Fruit fly (Drosophila melanogaster): ENCODE measurements around the gene Grx5.

The Grx5 gene

DNA sequence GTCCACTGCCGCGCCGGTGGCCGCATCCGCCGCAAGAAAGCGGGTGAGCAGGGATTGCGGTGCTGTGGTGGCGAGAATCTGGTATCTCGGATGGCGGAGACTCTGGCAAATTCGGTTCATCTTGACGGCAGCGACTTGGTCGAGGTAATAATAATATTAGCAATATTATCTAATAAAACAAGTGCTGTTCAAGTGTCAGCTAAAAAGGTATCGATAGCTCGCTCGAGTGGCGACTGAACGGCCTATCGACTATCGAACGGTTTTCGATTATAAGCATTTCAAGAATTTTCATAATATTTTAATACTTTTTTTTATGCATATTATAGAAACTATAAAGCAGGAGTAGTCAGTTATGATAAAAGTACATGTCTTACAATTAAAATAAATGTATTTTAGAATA lies at the start of gene Grx5:
Gene Grx5 (minus strand): TSS at position 216 of the 400 bp plus-strand sequence.
- no peak for TF ChIP-seq D1 (tag; optimal IDR thresholded peaks at IDR 0.05)
- TF ChIP-seq fd96Ca (GFP tag; IDR thresholded peaks at IDR 0.05): no peak
- no peak for TF ChIP-seq CG8159 (tag; optimal IDR thresholded peaks at IDR 0.05)
- no peak for TF ChIP-seq Pif1A (GFP tag; optimal IDR thresholded peaks at IDR 0.05)
- TF ChIP-seq CG8301 (tag; optimal IDR thresholded peaks at IDR 0.05): no peak
- TF ChIP-seq CG34367 (tag; optimal IDR thresholded peaks at IDR 0.05): no peak
- no peak for TF ChIP-seq CG4496 (GFP tag; IDR thresholded peaks at IDR 0.05)
- TF ChIP-seq CG13204 (GFP tag; optimal IDR thresholded peaks at IDR 0.05): no peak
- TF ChIP-seq CG10348 (GFP tag; IDR thresholded peaks at IDR 0.05): no peak
- TF ChIP-seq gl (tag; optimal IDR thresholded peaks at IDR 0.05): no peak
- no peak for TF ChIP-seq CG15710 (tag; optimal IDR thresholded peaks at IDR 0.05)
- no peak for TF ChIP-seq CG32121 (GFP tag; IDR thresholded peaks at IDR 0.05)

DNA sequence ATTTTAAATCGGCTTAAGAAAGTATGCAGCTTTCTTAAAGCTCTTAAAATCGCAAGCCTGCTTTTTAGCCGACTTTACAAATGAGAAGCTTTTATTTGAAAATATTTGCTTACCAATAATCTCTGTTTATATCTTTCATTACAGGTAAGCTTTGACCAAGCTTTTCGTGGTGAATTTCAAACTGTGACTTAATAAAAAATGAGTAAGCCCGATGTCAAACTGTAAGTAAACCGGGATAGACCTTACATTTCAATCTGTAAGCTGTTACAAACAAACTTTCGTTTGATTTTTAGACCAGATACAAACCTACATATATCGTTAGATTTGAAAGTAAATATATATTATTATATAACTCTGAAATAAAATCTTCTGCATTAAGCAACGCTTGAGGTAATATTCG lies 47.6 kb upstream of the Grx5 start:
- TF ChIP-seq CG9948 (tag; optimal IDR thresholded peaks at IDR 0.05) (no peak), CG17806 (tag; optimal IDR thresholded peaks at IDR 0.05) (no peak), Pif1B (GFP tag; optimal IDR thresholded peaks at IDR 0.05) (no peak), gl (tag; optimal IDR thresholded peaks at IDR 0.05) (no peak), CG13204 (GFP tag; optimal IDR thresholded peaks at IDR 0.05) (no peak), CG32121 (GFP tag; IDR thresholded peaks at IDR 0.05) (no peak), CG8301 (tag; optimal IDR thresholded peaks at IDR 0.05) (no peak), rn (GFP tag; IDR thresholded peaks at IDR 0.05) (no peak), Ets98B (GFP tag; IDR thresholded peaks at IDR 0.05) (no peak)

DNA sequence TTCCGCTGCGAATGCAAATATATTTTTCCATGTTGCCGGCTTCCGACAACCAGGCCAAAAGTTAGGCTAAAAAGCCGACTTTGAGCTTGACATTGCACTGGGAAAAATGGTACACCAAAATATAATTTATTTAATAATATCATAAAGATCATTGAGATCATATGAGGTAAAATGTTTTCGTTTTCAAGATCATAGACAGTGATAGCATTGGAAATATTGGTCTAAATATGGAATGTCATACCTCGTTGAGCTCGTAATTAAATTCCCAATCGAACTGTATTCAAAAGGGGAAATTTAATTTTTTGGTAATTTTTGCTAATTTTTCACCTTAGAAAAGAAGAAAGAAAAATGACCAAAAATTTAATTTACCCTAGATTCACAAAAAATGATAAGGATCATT lies 46.0 kb upstream of the Grx5 start:
- TF ChIP-seq fd96Ca (GFP tag; IDR thresholded peaks at IDR 0.05): no peak
- no peak for TF ChIP-seq Ets98B (GFP tag; IDR thresholded peaks at IDR 0.05)
- TF ChIP-seq CG13204 (GFP tag; optimal IDR thresholded peaks at IDR 0.05): no peak
- no peak for TF ChIP-seq EcR (GFP tag; optimal IDR thresholded peaks at IDR 0.05)
- TF ChIP-seq D1 (tag; optimal IDR thresholded peaks at IDR 0.05): no peak
- no peak for TF ChIP-seq Pif1B (GFP tag; optimal IDR thresholded peaks at IDR 0.05)
- TF ChIP-seq CG9948 (tag; optimal IDR thresholded peaks at IDR 0.05): no peak

DNA sequence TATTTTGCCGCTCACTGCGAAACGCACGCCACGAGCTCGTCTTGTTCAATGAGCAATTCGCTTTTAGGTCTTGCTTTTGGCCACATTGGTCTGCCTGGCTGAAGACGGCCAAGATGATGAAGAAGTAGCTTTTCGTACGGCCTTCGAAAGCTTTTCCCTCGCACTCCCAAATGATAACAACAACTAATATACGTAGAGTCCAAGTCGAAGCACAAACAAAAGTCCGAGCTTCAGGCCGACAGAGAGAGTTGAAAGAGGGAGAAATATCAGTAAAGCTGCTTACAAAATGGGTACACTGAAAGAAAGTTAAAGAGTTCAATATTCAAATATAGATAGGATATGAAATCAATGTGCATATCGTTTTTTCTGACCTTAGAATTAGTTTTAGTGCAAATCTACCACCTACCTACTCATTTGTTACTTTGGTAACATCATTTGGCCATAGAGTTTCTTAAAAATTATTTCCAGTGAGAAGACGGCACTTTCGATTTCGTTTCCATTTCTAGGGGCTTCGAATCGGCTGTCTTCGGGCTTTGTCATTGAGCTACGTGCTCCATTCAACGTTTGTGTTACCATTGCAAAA lies 44.6 kb upstream of the Grx5 start, which contains the start of the genes CG45064 and CG45065:
Gene CG45064 (minus strand): TSS at position 51 of the 583 bp plus-strand sequence.
Gene CG45065 (minus strand): TSS at position 51 of the 583 bp plus-strand sequence.
- peak; percentile 54 for TF ChIP-seq Snoo (tag; optimal IDR thresholded peaks at IDR 0.05)
- TF ChIP-seq CG15710 (tag; optimal IDR thresholded peaks at IDR 0.05): peak; percentile 61
- TF ChIP-seq CG14655 (GFP tag; optimal IDR thresholded peaks at IDR 0.05): peak; percentile 56
- TF ChIP-seq CG34367 (tag; optimal IDR thresholded peaks at IDR 0.05): peak; percentile 37
- peak; percentile 89 for TF ChIP-seq Pif1A (GFP tag; optimal IDR thresholded peaks at IDR 0.05)
- peak; percentile 93 for TF ChIP-seq Ets98B (GFP tag; IDR thresholded peaks at IDR 0.05)
- TF ChIP-seq CG9948 (tag; optimal IDR thresholded peaks at IDR 0.05): peak; percentile 68
- peak; percentile 67 for TF ChIP-seq CG8159 (tag; optimal IDR thresholded peaks at IDR 0.05)
- no peak for TF ChIP-seq EcR (GFP tag; optimal IDR thresholded peaks at IDR 0.05)
- no peak for TF ChIP-seq D1 (tag; optimal IDR thresholded peaks at IDR 0.05)
- peak; percentile 73 for TF ChIP-seq CG8301 (tag; optimal IDR thresholded peaks at IDR 0.05)
- TF ChIP-seq gl (tag; optimal IDR thresholded peaks at IDR 0.05): no peak
- peak; percentile 87 for TF ChIP-seq fd96Ca (GFP tag; IDR thresholded peaks at IDR 0.05)
- TF ChIP-seq CG32121 (GFP tag; IDR thresholded peaks at IDR 0.05): peak; percentile 91
- TF ChIP-seq CG17806 (tag; optimal IDR thresholded peaks at IDR 0.05): peak; percentile 70
- TF ChIP-seq CG13204 (GFP tag; optimal IDR thresholded peaks at IDR 0.05): no peak
- peak; percentile 92 for TF ChIP-seq CG4496 (GFP tag; IDR thresholded peaks at IDR 0.05)
- peak; percentile 85 for TF ChIP-seq Pif1B (GFP tag; optimal IDR thresholded peaks at IDR 0.05)
- TF ChIP-seq CG12605 (GFP tag; IDR thresholded peaks at IDR 0.05): peak; percentile 82
- TF ChIP-seq CG10348 (GFP tag; IDR thresholded peaks at IDR 0.05): 0 out of 2 replicates have a peak, but pooled peaks have one; percentile 38
- TF ChIP-seq rn (GFP tag; IDR thresholded peaks at IDR 0.05): peak; percentile 71

DNA sequence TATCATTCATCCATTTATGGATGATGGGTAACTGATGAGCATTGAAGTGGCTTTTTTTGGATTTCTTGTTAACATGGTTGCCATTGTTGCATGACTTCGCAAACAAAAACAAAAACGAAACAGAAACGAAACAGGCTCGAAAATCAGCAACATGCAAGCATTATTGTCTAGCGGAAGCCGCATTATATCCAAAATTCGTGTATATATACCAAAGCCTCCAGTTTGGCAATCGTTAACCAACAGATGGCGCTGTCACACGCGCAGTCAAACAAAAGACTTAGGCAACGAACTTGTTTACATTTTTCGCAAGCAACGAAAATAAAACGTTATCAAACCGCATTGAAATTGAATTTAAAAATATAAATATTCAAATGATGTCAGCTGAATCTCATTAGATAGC lies 40.9 kb upstream of the Grx5 start:
- no peak for TF ChIP-seq fd96Ca (GFP tag; IDR thresholded peaks at IDR 0.05)
- TF ChIP-seq CG10348 (GFP tag; IDR thresholded peaks at IDR 0.05): no peak
- no peak for TF ChIP-seq Snoo (tag; optimal IDR thresholded peaks at IDR 0.05)

DNA sequence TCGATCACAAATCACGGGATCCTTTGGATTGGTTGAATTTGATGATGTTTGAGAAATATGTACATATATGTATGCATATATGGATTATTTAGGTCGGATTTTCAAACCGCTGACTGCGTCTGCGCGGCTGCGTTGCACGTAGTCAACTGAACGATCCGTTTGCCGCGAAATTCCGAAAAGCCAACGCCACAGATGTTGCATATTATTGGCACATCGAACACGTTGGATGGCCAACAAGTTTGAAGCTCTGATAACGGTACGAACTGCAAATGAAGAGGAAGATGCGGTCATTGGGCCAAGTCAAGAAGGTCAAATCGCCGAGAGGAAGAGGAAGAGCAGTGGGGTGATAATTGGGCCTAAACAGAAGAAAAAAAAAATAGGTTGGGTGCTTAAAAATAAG lies 33.0 kb upstream of the Grx5 start, which contains the start of gene CG9518:
Gene CG9518 (minus strand): TSS at position 154 of the 400 bp plus-strand sequence.
- peak; percentile 13 for TF ChIP-seq EcR (GFP tag; optimal IDR thresholded peaks at IDR 0.05)
- TF ChIP-seq gl (tag; optimal IDR thresholded peaks at IDR 0.05): no peak
- no peak for TF ChIP-seq CG34367 (tag; optimal IDR thresholded peaks at IDR 0.05)

DNA sequence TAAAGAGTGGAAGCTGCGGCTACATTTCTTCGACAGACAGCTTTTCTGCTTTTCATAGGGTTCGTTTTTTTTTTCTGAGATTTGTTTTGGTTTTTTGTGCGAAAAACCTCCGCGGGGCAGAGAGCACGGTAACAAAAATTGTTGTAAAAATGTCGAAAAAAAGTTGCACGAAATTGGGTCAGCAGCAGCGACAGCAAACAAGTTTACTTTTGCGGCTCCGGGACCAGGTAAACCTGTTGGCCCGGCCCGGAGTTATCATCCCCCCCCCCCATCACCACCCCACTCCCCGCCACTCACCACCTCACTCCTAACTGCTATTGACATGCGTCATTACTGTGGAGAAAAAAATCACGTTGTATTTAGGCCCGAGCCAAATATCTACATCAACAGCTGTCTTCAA lies 30.4 kb upstream of the Grx5 start:
- TF ChIP-seq CG13204 (GFP tag; optimal IDR thresholded peaks at IDR 0.05) (no peak), CG32121 (GFP tag; IDR thresholded peaks at IDR 0.05) (no peak), CG8301 (tag; optimal IDR thresholded peaks at IDR 0.05) (no peak), Snoo (tag; optimal IDR thresholded peaks at IDR 0.05) (no peak), Ets98B (GFP tag; IDR thresholded peaks at IDR 0.05) (peak; percentile 45; the same call in 1 of the 2 replicates), rn (GFP tag; IDR thresholded peaks at IDR 0.05) (no peak), CG8159 (tag; optimal IDR thresholded peaks at IDR 0.05) (no peak), CG10348 (GFP tag; IDR thresholded peaks at IDR 0.05) (no peak), gl (tag; optimal IDR thresholded peaks at IDR 0.05) (no peak), CG4496 (GFP tag; IDR thresholded peaks at IDR 0.05) (peak; percentile 60; the same call in 1 of the 3 replicates), EcR (GFP tag; optimal IDR thresholded peaks at IDR 0.05) (no peak), Pif1A (GFP tag; optimal IDR thresholded peaks at IDR 0.05) (no peak), Pif1B (GFP tag; optimal IDR thresholded peaks at IDR 0.05) (no peak)
